Fruit fly (Drosophila melanogaster): ENCODE data around the gene Sirt4.

The Sirt4 gene

DNA sequence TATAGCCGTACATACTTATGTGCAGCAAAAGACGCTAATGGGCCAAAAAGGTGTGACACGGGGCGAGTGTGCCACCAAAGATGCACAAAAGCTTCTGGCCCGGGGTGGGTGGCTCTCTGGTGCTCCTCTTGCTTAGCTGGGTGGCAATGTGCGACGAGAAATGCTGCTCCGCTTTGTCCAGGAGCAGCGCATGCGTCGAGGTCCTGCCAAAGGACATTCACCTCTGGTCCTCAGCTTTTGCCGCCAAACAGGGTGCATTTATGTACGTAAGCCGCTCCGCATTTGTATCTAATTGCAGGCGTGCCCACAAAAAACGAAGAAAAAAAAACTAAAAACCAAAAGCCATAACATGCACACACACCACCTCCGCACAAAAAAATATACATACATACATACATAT, 16.4 kb downstream of the Sirt4 start:
- no peak for TF ChIP-seq Hr38 (GFP tag; optimal IDR thresholded peaks at IDR 0.05)
- no peak for TF ChIP-seq lz (GFP tag; optimal IDR thresholded peaks at IDR 0.05)
- TF ChIP-seq Sox102F (GFP tag; optimal IDR thresholded peaks at IDR 0.05): no peak
- TF ChIP-seq salr (GFP tag; optimal IDR thresholded peaks at IDR 0.05): no peak
- TF ChIP-seq vri (GFP tag; optimal IDR thresholded peaks at IDR 0.05): no peak
- TF ChIP-seq dac (GFP tag; optimal IDR thresholded peaks at IDR 0.05): no peak
- TF ChIP-seq acj6 (GFP tag; optimal IDR thresholded peaks at IDR 0.05): no peak
- no peak for TF ChIP-seq dsx (GFP tag; optimal IDR thresholded peaks at IDR 0.05; ENCODE audit: poor library complexity, severe bottlenecking)
- no peak for TF ChIP-seq Ets96B (tag; optimal IDR thresholded peaks at IDR 0.05)
- no peak for TF ChIP-seq Sox14 (GFP tag; optimal IDR thresholded peaks at IDR 0.05)
- TF ChIP-seq CG11294 (GFP tag; IDR thresholded peaks at IDR 0.05): no peak
- no peak for TF ChIP-seq fd85E (GFP tag; optimal IDR thresholded peaks at IDR 0.05)
- TF ChIP-seq CG6276 (GFP tag; optimal IDR thresholded peaks at IDR 0.05): no peak
- TF ChIP-seq eg (GFP tag; IDR thresholded peaks at IDR 0.05): no peak
- no peak for TF ChIP-seq CG6854 (GFP tag; optimal IDR thresholded peaks at IDR 0.05)
- TF ChIP-seq CG6808 (GFP tag; optimal IDR thresholded peaks at IDR 0.05): no peak
- TF ChIP-seq OdsH (GFP tag; optimal IDR thresholded peaks at IDR 0.05): no peak

dm6 chrX:5648437-5648959, 17.2 kb downstream of the Sirt4 start, which contains the start of gene OtopLa:
TSS of gene OtopLa (minus strand) at chrX:5648487.
- TF ChIP-seq CG3032 (tag; optimal IDR thresholded peaks at IDR 0.05) (peak; percentile 72), CG16779 (tag; optimal IDR thresholded peaks at IDR 0.05) (peak; percentile 73), Sox15 (GFP tag; optimal IDR thresholded peaks at IDR 0.05) (peak; percentile 19), Sox14 (GFP tag; optimal IDR thresholded peaks at IDR 0.05) (peak; percentile 58), CG1621 (tag; optimal IDR thresholded peaks at IDR 0.05) (peak; percentile 66), CG6792 (GFP tag; optimal IDR thresholded peaks at IDR 0.05) (peak; percentile 57), Hr39 (GFP tag; optimal IDR thresholded peaks at IDR 0.05) (peak; percentile 59), Lpt (GFP tag; optimal IDR thresholded peaks at IDR 0.05) (peak; percentile 39), svp (GFP tag) (peak; percentile 85), salr (GFP tag; optimal IDR thresholded peaks at IDR 0.05) (peak; percentile 60 to 64), CG11762 (GFP tag; optimal IDR thresholded peaks at IDR 0.05; ENCODE audit: insufficient read depth) (peak; percentile 66), vri (GFP tag; optimal IDR thresholded peaks at IDR 0.05) (peak; percentile 9), net (GFP tag; optimal IDR thresholded peaks at IDR 0.05) (peak; percentile 76), CG6808 (GFP tag; optimal IDR thresholded peaks at IDR 0.05) (peak; percentile 62), CG15336 (GFP tag; IDR thresholded peaks at IDR 0.05) (peak; percentile 88), dac (GFP tag; optimal IDR thresholded peaks at IDR 0.05) (peak; percentile 66), topi (GFP tag; optimal IDR thresholded peaks at IDR 0.05) (peak; percentile 55), fd59A (GFP tag; optimal IDR thresholded peaks at IDR 0.05) (peak; percentile 61), CG8632 (GFP tag; optimal IDR thresholded peaks at IDR 0.05) (peak; percentile 59), CG9139 (GFP tag; optimal IDR thresholded peaks at IDR 0.05) (peak; percentile 52), cyc (GFP tag; optimal IDR thresholded peaks at IDR 0.05) (peak; percentile 57), Gug (GFP tag; IDR thresholded peaks at IDR 0.05) (peak; percentile 82), fkh (GFP tag; optimal IDR thresholded peaks at IDR 0.05) (no peak), Eip75B (GFP tag; optimal IDR thresholded peaks at IDR 0.05) (peak; percentile 83), Met (GFP tag; optimal IDR thresholded peaks at IDR 0.05) (peak; percentile 67), Ets96B (tag; optimal IDR thresholded peaks at IDR 0.05) (peak; percentile 67), CG32006 (GFP tag; optimal IDR thresholded peaks at IDR 0.05) (peak; percentile 84), CG8319 (GFP tag; optimal IDR thresholded peaks at IDR 0.05) (peak; percentile 53), eg (GFP tag; IDR thresholded peaks at IDR 0.05) (peak; percentile 89), CG11902 (GFP tag; optimal IDR thresholded peaks at IDR 0.05) (peak; percentile 29), fd85E (GFP tag; optimal IDR thresholded peaks at IDR 0.05) (no peak), pdm3 (GFP tag; optimal IDR thresholded peaks at IDR 0.05) (peak; percentile 76), CG8119 (GFP tag; IDR thresholded peaks at IDR 0.05) (peak; percentile 86), ss (GFP tag; optimal IDR thresholded peaks at IDR 0.05) (peak; percentile 65 to 77), Sox102F (GFP tag; optimal IDR thresholded peaks at IDR 0.05) (peak; percentile 48), CG10631 (GFP tag; optimal IDR thresholded peaks at IDR 0.05) (peak; percentile 74), acj6 (GFP tag; optimal IDR thresholded peaks at IDR 0.05) (peak; percentile 72), dsx (GFP tag; optimal IDR thresholded peaks at IDR 0.05; ENCODE audit: poor library complexity, severe bottlenecking) (peak; percentile 69), Hr38 (GFP tag; optimal IDR thresholded peaks at IDR 0.05) (no peak), Eip78C (GFP tag) (peak; percentile 93), CG6276 (GFP tag; optimal IDR thresholded peaks at IDR 0.05) (peak; percentile 71), CG4318 (GFP tag; optimal IDR thresholded peaks at IDR 0.05) (peak; percentile 62), Ets21C (GFP tag; optimal IDR thresholded peaks at IDR 0.05) (peak; percentile 40), CG7368 (GFP tag; optimal IDR thresholded peaks at IDR 0.05) (peak; percentile 55)

All from whole organism, prepupa.